Worm (Caenorhabditis elegans) whole organism, L4 larva: ENCODE results near the gene mxl-2.
A peak's percentile ranks its signal among the peaks of the same experiment; 100 is the strongest.

Experiments used
- F37D6.2 ChIP-seq: sonication (generic microtip); optimal IDR thresholded peaks from 2 replicates; lab custom pipeline; 2016; ENCODE audit warnings: mild to moderate bottlenecking, missing genetic modification characterization, missing compliant biosample characterization
- F44E2.7 ChIP-seq: fragments of 200-800 bp; sonication (Bioruptor generic); IDR thresholded peaks from 2 replicates; pipeline ENCODE4 v2.1.2; 2022; ENCODE audit warnings: missing genetic modification characterization, missing compliant biosample characterization
- R02D3.7 ChIP-seq: fragments of 150-350 bp; sonication (generic microtip); optimal IDR thresholded peaks from 3 replicates; lab custom pipeline; 2014; ENCODE audit warnings: missing biosample characterization, missing genetic modification characterization
- T20F7.1 ChIP-seq: fragments of 200-800 bp; sonication (Bioruptor generic); optimal IDR thresholded peaks from 2 replicates; lab custom pipeline; 2018; ENCODE audit warnings: mild to moderate bottlenecking, missing genetic modification characterization, missing compliant biosample characterization
- Y105C5A.15 ChIP-seq: fragments of 200-800 bp; sonication (Bioruptor generic); IDR thresholded peaks from 2 replicates; pipeline ENCODE4 v1.3.6; 2022; ENCODE audit warnings: missing genetic modification characterization, missing compliant biosample characterization
- ZK337.2 ChIP-seq: fragments of 200-800 bp; sonication (Bioruptor generic); IDR thresholded peaks from 2 replicates; pipeline ENCODE4 v1.3.6; 2022; ENCODE audit warnings: missing genetic modification reagents, missing genetic modification characterization, missing compliant biosample characterization
- ZK546.5 ChIP-seq, 2 experiments: sonication (generic microtip); optimal IDR thresholded peaks; 2 replicates each; lab custom pipeline; 2017; ENCODE audit warnings: missing biosample characterization in 2 of 2, missing genetic modification characterization in 2 of 2
- attf-4 ChIP-seq: sonication (generic microtip); optimal IDR thresholded peaks from 3 replicates; lab custom pipeline; 2017; ENCODE audit warnings: missing biosample characterization, missing genetic modification characterization
- ceh-44 ChIP-seq: fragments of 200-800 bp; sonication (Bioruptor generic); IDR thresholded peaks from 2 replicates; pipeline ENCODE4 v1.3.6; 2022; ENCODE audit warnings: missing genetic modification reagents, missing genetic modification characterization, missing compliant biosample characterization
- ceh-82 ChIP-seq: sonication (generic microtip); optimal IDR thresholded peaks from 2 replicates; lab custom pipeline; 2017; ENCODE audit warnings: missing biosample characterization, missing genetic modification characterization
- ces-1 ChIP-seq: fragments of 150-350 bp; sonication (generic microtip); optimal IDR thresholded peaks from 4 replicates; lab custom pipeline; 2014; ENCODE audit warnings: missing biosample characterization, missing genetic modification reagents, missing genetic modification characterization
- cey-2 ChIP-seq: sonication (generic microtip); optimal IDR thresholded peaks from 3 replicates; lab custom pipeline; 2017; ENCODE audit warnings: missing genetic modification characterization, mild to moderate bottlenecking, missing compliant biosample characterization, antibody characterized with exemption, borderline replicate concordance; ENCODE audit not compliant: insufficient read depth
- ctbp-1 ChIP-seq: fragments of 200-800 bp; sonication (Bioruptor generic); IDR thresholded peaks from 2 replicates; pipeline ENCODE4 v1.3.6; 2022; ENCODE audit warnings: missing genetic modification reagents, missing genetic modification characterization, missing compliant biosample characterization
- daf-19 ChIP-seq: fragments of 200-800 bp; sonication (Bioruptor generic); conservative IDR thresholded peaks from 2 replicates; pipeline ENCODE4 v1.3.6; 2022; ENCODE audit warnings: missing genetic modification characterization, missing compliant biosample characterization
- egl-27 ChIP-seq: sonication (generic microtip); optimal IDR thresholded peaks from 3 replicates; lab custom pipeline; 2017; ENCODE audit warnings: missing biosample characterization, missing genetic modification reagents, missing genetic modification characterization
- fkh-10 ChIP-seq: fragments of 150-350 bp; optimal IDR thresholded peaks from 2 replicates; lab custom pipeline; 2014; ENCODE audit warnings: missing biosample characterization, missing genetic modification reagents, missing genetic modification characterization
- hif-1 ChIP-seq, 2 experiments: sonication (generic microtip); optimal IDR thresholded peaks; 2 replicates each; lab custom pipeline; 2016 to 2017; ENCODE audit warnings: missing compliant biosample characterization in 2 of 2, missing genetic modification characterization in 2 of 2, missing genetic modification reagents in 2 of 2, missing genotype in 2 of 2, mild to moderate bottlenecking in 1 of 2
- hmg-1.1 ChIP-seq: fragments of 200-800 bp; sonication (Bioruptor generic); IDR thresholded peaks from 2 replicates; pipeline ENCODE4 v1.3.6; 2022; ENCODE audit warnings: missing genetic modification reagents, missing genetic modification characterization, missing compliant biosample characterization
- jun-1 ChIP-seq: fragments of 150-350 bp; optimal IDR thresholded peaks from 2 replicates; lab custom pipeline; 2014; ENCODE audit warnings: missing biosample characterization, missing genetic modification reagents, missing genetic modification characterization
- lin-38 ChIP-seq: fragments of 200-800 bp; sonication (Bioruptor generic); IDR thresholded peaks from 2 replicates; pipeline ENCODE4 v1.3.6; 2022; ENCODE audit warnings: missing genetic modification reagents, missing genetic modification characterization, missing compliant biosample characterization
- lin-39 ChIP-seq: fragments of 150-350 bp; optimal IDR thresholded peaks from 2 replicates; lab custom pipeline; 2014; ENCODE audit warnings: missing biosample characterization, missing genetic modification reagents, missing genetic modification characterization
- lir-3 ChIP-seq: sonication (generic microtip); optimal IDR thresholded peaks from 2 replicates; lab custom pipeline; 2016; ENCODE audit warnings: mild to moderate bottlenecking, missing genetic modification characterization, missing compliant biosample characterization
- madf-9 ChIP-seq: fragments of 200-800 bp; sonication (Bioruptor generic); conservative IDR thresholded peaks from 2 replicates; pipeline ENCODE4 v1.3.6; 2022; ENCODE audit warnings: missing genetic modification reagents, missing genetic modification characterization, missing compliant biosample characterization
- mes-2 ChIP-seq: sonication (generic microtip); optimal IDR thresholded peaks from 2 replicates; lab custom pipeline; 2016; ENCODE audit warnings: missing genotype, mild to moderate bottlenecking, missing genetic modification characterization, missing compliant biosample characterization; ENCODE audit not compliant: poor library complexity, severe bottlenecking
- mxl-2 ChIP-seq: fragments of 200-800 bp; sonication (Bioruptor generic); conservative IDR thresholded peaks from 2 replicates; pipeline ENCODE4 v1.3.6; 2022; ENCODE audit warnings: missing genetic modification reagents, missing genetic modification characterization, missing compliant biosample characterization
- nhr-102 ChIP-seq: sonication (generic microtip); optimal IDR thresholded peaks from 2 replicates; lab custom pipeline; 2016; ENCODE audit warnings: mild to moderate bottlenecking, missing genetic modification characterization, moderate library complexity, missing compliant biosample characterization
- nhr-28 ChIP-seq: fragments of 150-350 bp; optimal IDR thresholded peaks from 2 replicates; lab custom pipeline; 2014; ENCODE audit warnings: missing biosample characterization, missing genetic modification characterization
- nhr-77 ChIP-seq: fragments of 150-350 bp; optimal IDR thresholded peaks from 2 replicates; lab custom pipeline; 2014; ENCODE audit warnings: missing biosample characterization, missing genetic modification characterization
- pqm-1 ChIP-seq: sonication (generic microtip); optimal IDR thresholded peaks from 2 replicates; lab custom pipeline; 2017; ENCODE audit warnings: missing biosample characterization, missing genetic modification characterization
- sdz-12 ChIP-seq: fragments of 200-800 bp; sonication (Bioruptor generic); optimal IDR thresholded peaks from 2 replicates; lab custom pipeline; 2018; ENCODE audit warnings: mild to moderate bottlenecking, missing genetic modification characterization, missing compliant biosample characterization
- set-16 ChIP-seq: fragments of 200-800 bp; sonication (Bioruptor generic); IDR thresholded peaks from 2 replicates; pipeline ENCODE4 v1.3.6; 2022; ENCODE audit warnings: missing genetic modification reagents, missing genetic modification characterization, missing compliant biosample characterization
- snpc-1.2 ChIP-seq: fragments of 200-800 bp; sonication (Bioruptor generic); IDR thresholded peaks from 2 replicates; pipeline ENCODE4 v1.3.6; 2022; ENCODE audit warnings: missing genetic modification reagents, missing genetic modification characterization, missing compliant biosample characterization
- spr-3 ChIP-seq: fragments of 200-800 bp; sonication (Bioruptor generic); optimal IDR thresholded peaks from 2 replicates; lab custom pipeline; 2018; ENCODE audit warnings: mild to moderate bottlenecking, missing genetic modification characterization, missing compliant biosample characterization
- unc-62 ChIP-seq, 3 experiments: fragments of 150-350 bp in 1 of 3; sonication (generic microtip); optimal IDR thresholded peaks in 2 of 3; peaks in 1 of 3; 1 replicate in 1 of 3; 2 replicates in 2 of 3; lab custom pipeline; 2014 to 2017; ENCODE audit warnings: missing biosample characterization in 3 of 3, missing genetic modification characterization in 3 of 3, missing genetic modification reagents in 3 of 3, missing genotype in 1 of 3
- zfp-2 ChIP-seq: sonication (generic microtip); optimal IDR thresholded peaks from 2 replicates; lab custom pipeline; 2016; ENCODE audit warnings: mild to moderate bottlenecking, missing genetic modification characterization, missing compliant biosample characterization
- zip-11 ChIP-seq: fragments of 200-800 bp; sonication (Bioruptor generic); IDR thresholded peaks from 2 replicates; pipeline ENCODE4 v1.3.6; 2022; ENCODE audit warnings: missing genetic modification characterization, missing compliant biosample characterization

mxl-2 gene

DNA sequence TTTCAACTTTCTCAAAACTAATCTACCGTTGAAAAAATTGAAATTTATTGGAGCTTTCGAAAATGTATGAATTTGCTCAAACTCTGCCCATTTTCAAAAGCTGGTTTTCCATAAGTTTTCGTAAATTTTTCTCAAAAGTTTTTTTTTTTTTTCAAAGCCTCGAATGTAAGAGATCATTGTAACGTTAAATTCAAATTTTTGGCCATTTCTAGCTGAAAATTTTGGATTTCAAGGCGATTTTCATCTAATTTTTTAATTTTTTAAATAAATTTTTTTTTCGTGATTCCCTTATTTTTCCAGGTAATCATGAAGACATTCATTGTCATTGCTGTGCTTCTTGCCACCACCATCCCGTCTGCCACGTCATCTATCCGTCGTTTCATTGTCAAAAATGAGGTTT is 42.2 kb upstream of the mxl-2 start, which contains the start of gene hpo-38:
Gene hpo-38 (plus strand): TSS at position 301 of the 400 bp plus-strand sequence.
- TF ChIP-seq ZK337.2 (GFP tag; lab: Robert Waterston, UW) (no peak), lin-39 (no peak), spr-3 (GFP tag; lab: Kevin White, UChicago) (no peak), ceh-82 (no peak), F44E2.7 (GFP tag; lab: Robert Waterston, UW) (no peak), jun-1 (no peak), hif-1 (tag; optimal IDR thresholded peaks at IDR 0.05; lab: Kevin White, UChicago) (no peak)
- TF ChIP-seq, all 104 proteins: peak for 0

DNA sequence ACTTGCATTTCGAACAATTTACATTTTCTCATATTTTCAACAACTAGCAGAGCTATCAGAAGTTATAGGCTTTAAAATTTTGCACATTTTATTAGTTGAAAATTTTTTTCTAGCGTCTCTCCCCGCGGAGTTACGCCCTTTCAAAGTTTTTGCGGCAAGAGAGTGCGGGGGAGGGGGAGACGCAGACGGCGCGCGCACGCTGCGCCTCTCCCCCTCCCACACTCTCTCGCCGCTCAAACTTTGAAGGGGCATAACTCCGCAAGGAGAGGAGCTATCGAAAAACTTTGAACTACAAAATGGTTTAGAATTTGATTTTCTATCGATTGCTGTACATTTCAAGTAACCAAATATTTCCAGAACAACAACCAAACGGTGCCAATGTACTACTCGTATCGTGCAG is 39.1 kb upstream of the mxl-2 start:
- TF ChIP-seq set-16 (GFP tag; lab: Robert Waterston, UW) = peak; percentile 82
- TF ChIP-seq lir-3 = no peak

DNA sequence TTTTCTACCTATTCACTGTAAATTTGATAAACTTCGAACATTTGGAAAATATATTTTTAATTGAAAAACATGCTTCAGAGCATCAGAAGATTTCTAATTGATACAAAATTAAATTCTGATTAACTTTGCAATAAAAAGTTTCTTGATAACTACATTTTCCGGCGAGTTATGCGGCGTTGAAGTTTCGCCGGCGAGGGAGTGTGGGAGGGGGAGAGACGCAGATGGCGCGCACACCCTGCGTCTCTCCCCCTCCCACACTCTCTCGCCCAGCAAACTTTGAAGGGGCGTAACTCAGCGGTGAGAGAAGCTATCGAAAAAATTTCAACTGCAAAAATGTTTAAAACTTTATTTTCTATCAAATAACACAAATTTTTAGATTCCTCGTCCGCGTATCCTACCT is 34.6 kb upstream of the mxl-2 start:
- TF ChIP-seq pqm-1 (no peak), set-16 (GFP tag; lab: Robert Waterston, UW) (peak; percentile 62), nhr-102 (tag; lab: Kevin White, UChicago) (no peak), mxl-2 (GFP tag; lab: Robert Waterston, UW) (no peak), madf-9 (no peak), Y105C5A.15 (GFP tag; lab: Robert Waterston, UW) (no peak), nhr-28 (tag; lab: Kevin White, UChicago) (no peak), attf-4 (tag; lab: Kevin White, UChicago) (no peak)

DNA sequence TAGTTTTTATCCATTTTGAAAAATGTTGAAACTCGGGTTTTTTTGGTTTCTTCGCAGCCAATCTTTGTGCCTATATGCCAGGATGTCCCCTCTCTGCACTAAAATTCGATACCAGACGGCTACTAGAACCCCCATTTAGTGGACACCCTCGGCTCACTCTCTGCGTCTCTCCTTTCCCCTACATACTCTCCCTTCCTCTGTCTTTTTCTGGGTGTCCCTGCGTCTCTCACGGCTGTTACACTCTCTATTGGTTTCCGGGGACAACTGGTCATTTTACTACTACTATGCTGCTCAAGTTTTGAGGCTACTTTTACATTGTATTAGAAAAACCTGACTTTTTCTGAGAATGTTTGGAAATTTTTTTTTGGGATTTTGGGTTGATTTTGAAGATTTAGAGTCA is 32.4 kb upstream of the mxl-2 start:
- TF ChIP-seq sdz-12 (GFP tag; lab: Kevin White, UChicago) = no peak
- TF ChIP-seq cey-2 (tag; lab: Kevin White, UChicago) = no peak
- peak in 1 of 2 experiments; percentile 67 for TF ChIP-seq unc-62 (GFP tag; optimal IDR thresholded peaks at IDR 0.05 in 1 of 2; lab: Kevin White, UChicago)
- no peak for TF ChIP-seq unc-62 (tag; optimal IDR thresholded peaks at IDR 0.05; lab: Kevin White, UChicago)
- no peak for TF ChIP-seq daf-19 (GFP tag; lab: Robert Waterston, UW)
- peak; percentile 62 for TF ChIP-seq hmg-1.1 (GFP tag; lab: Robert Waterston, UW)

DNA sequence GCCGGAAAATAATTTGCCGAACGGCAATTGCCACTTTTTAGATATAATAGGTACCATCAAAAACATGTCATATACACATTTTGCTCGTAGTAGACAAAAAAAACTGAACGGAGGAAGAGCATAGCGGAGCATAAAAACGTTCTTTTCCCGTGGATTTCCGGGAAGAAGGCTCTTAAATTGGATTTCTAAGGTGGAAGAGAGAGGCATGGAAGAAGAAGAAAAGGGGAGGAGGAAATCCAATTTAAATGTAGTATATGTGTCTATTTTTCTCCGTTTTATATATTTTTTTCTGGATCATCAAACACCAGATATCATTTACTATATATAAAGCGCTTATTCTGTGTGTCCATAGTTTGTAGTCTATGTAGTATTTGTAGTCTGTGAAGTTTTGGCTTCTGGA is 23.5 kb upstream of the mxl-2 start:
- TF ChIP-seq fkh-10 (peak; percentile 15), T20F7.1 (GFP tag; lab: Kevin White, UChicago) (no peak), ceh-44 (GFP tag; lab: Robert Waterston, UW) (no peak), zfp-2 (tag; lab: Kevin White, UChicago) (no peak), mes-2 (tag; lab: Kevin White, UChicago) (no peak), nhr-77 (tag; lab: Kevin White, UChicago) (no peak), ctbp-1 (0 out of 2 replicates have a peak, but pooled peaks have one; percentile 17), F37D6.2 (tag; lab: Kevin White, UChicago) (no peak), snpc-1.2 (GFP tag; lab: Robert Waterston, UW) (no peak), pqm-1 (no peak), ZK546.5 (tag; optimal IDR thresholded peaks at IDR 0.05; lab: Kevin White, UChicago) (no peak), ces-1 (GFP tag; lab: Kevin White, UChicago) (no peak), zip-11 (no peak), R02D3.7 (tag; lab: Kevin White, UChicago) (no peak), lin-38 (GFP tag; lab: Robert Waterston, UW) (no peak), spr-3 (GFP tag; lab: Kevin White, UChicago) (no peak), egl-27 (tag; lab: Kevin White, UChicago) (no peak)
